Worm (Caenorhabditis elegans) whole organism, L2 larva: ENCODE measurements around the gene F40A3.1.

Experiments
- aly-2 ChIP-seq: fragments of 150-350 bp; optimal IDR thresholded peaks from 2 replicates; lab custom pipeline; 2014; ENCODE audit warnings: missing biosample characterization, missing genetic modification characterization
- ama-1 ChIP-seq: fragments of 150-350 bp; optimal IDR thresholded peaks from 2 replicates; lab custom pipeline; 2018; ENCODE audit warnings: inconsistent platforms
- nhr-25 ChIP-seq: fragments of 150-350 bp; sonication (generic microtip); optimal IDR thresholded peaks from 3 replicates; lab custom pipeline; 2014; ENCODE audit warnings: missing biosample characterization, missing genetic modification characterization
- nhr-6 ChIP-seq: fragments of 150-350 bp; optimal IDR thresholded peaks from 2 replicates; lab custom pipeline; 2014; ENCODE audit warnings: missing biosample characterization, missing genetic modification characterization
- snpc-4 ChIP-seq: fragments of 150-350 bp; optimal IDR thresholded peaks from 2 replicates; lab custom pipeline; 2014; ENCODE audit warnings: missing biosample characterization, missing genetic modification characterization

DNA sequence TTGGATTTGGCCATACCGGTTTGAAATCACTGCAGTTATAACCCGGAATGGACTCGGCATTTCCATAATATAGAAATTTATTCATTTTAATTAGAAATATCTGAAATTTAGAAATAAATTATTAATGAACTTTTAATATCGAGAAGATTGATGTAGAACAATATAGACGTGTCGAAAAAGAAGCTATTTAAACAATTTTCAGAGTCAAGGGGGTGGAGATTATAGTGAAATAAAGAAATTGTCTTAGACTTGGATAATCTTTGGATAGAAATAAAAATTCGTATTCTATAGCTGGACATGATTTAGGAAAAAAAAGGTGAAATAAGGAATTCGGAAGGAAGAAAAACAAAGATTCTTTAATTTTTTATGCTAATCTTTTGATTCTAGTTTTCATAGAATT is 49.0 kb downstream of the F40A3.1 start, which contains the start of gene srt-53:
- no peak for TF ChIP-seq nhr-6
- TF ChIP-seq snpc-4 (tag; lab: Kevin White, UChicago), result no peak
- TF ChIP-seq nhr-25 (tag; lab: Kevin White, UChicago), result no peak
- no peak for TF ChIP-seq aly-2 (tag; lab: Kevin White, UChicago)
- no peak for TF ChIP-seq ama-1 (lab: Kevin White, UChicago)
